Worm (Caenorhabditis elegans): ENCODE results near the gene C47D2.1.

The C47D2.1 gene

ce11 chrX:8219428-8219827 is 4.6 kb downstream of the C47D2.1 start, which contains the start of gene K02A6.1:
Gene K02A6.1, plus strand, starts transcription at chrX:8219728.
- TF ChIP-seq ceh-2 (tag; optimal IDR thresholded peaks at IDR 0.05) = no peak
- no peak for TF ChIP-seq eyg-1 (tag; optimal IDR thresholded peaks at IDR 0.05)
- TF ChIP-seq unc-3 (GFP tag; conservative IDR thresholded peaks at IDR 0.05) = no peak
- TF ChIP-seq unc-3 (tag; optimal IDR thresholded peaks at IDR 0.05) = no peak
- no peak for TF ChIP-seq hlh-6 (tag; optimal IDR thresholded peaks at IDR 0.05)
- no peak for TF ChIP-seq npax-4 (tag; optimal IDR thresholded peaks at IDR 0.05)
- no peak for TF ChIP-seq pros-1 (tag; optimal IDR thresholded peaks at IDR 0.05)
- no peak for TF ChIP-seq C38D4.7 (GFP tag; optimal IDR thresholded peaks at IDR 0.05)
- no peak for TF ChIP-seq T23F11.4 (GFP tag; optimal IDR thresholded peaks at IDR 0.05)
- TF ChIP-seq madf-2 (tag; optimal IDR thresholded peaks at IDR 0.05) = no peak
- no peak for TF ChIP-seq che-1 (tag; optimal IDR thresholded peaks at IDR 0.05)
- no peak for TF ChIP-seq mec-3 (tag; optimal IDR thresholded peaks at IDR 0.05; ENCODE audit: borderline replicate concordance)

ce11 chrX:8224916-8225315 is 10.1 kb downstream of the C47D2.1 start, which contains the start of gene K02A6.2:
Gene K02A6.2, minus strand, starts transcription at chrX:8225016.
- TF ChIP-seq fax-1 (tag; optimal IDR thresholded peaks at IDR 0.05) = no peak

- TF ChIP-seq K02D7.2 (tag; optimal IDR thresholded peaks at IDR 0.05) (no peak), dmd-4 (tag; optimal IDR thresholded peaks at IDR 0.05; ENCODE audit: borderline replicate concordance) (no peak), F13H6.1 (tag; optimal IDR thresholded peaks at IDR 0.05) (no peak), rnt-1 (tag; optimal IDR thresholded peaks at IDR 0.05) (no peak), pros-1 (tag; optimal IDR thresholded peaks at IDR 0.05) (no peak), unc-86 (tag; optimal IDR thresholded peaks at IDR 0.05) (no peak), eyg-1 (tag; optimal IDR thresholded peaks at IDR 0.05) (no peak), fkh-6 (tag; optimal IDR thresholded peaks at IDR 0.05) (no peak), ceh-31 (tag; optimal IDR thresholded peaks at IDR 0.05) (no peak), sdc-2 (tag; optimal IDR thresholded peaks at IDR 0.05) (no peak), ahr-1 (tag; optimal IDR thresholded peaks at IDR 0.05) (no peak)
These were observed 14.4 kb downstream of the C47D2.1 start for ce11 chrX:8229221-8229620.

ce11 chrX:8230579-8230978 is 15.7 kb downstream of the C47D2.1 start:
- TF ChIP-seq ceh-9 (tag; optimal IDR thresholded peaks at IDR 0.05) (no peak), nhr-232 (tag; optimal IDR thresholded peaks at IDR 0.05) (no peak), ceh-19 (GFP tag; optimal IDR thresholded peaks at IDR 0.05) (no peak), ceh-6 (GFP tag; optimal IDR thresholded peaks at IDR 0.05) (no peak)

ce11 chrX:8231858-8232257 is 17.0 kb downstream of the C47D2.1 start, which contains the start of gene K02A6.3:
Gene K02A6.3, minus strand, starts transcription at chrX:8231931.
- peak; percentile 33 for TF ChIP-seq syd-9 (tag; optimal IDR thresholded peaks at IDR 0.05)
- peak; percentile 9 for TF ChIP-seq sdc-2 (tag; optimal IDR thresholded peaks at IDR 0.05)
- TF ChIP-seq ref-2 (tag; optimal IDR thresholded peaks at IDR 0.05) = no peak
- peak; percentile 86 for TF ChIP-seq ceh-18 (tag; optimal IDR thresholded peaks at IDR 0.05)
- peak; percentile 94 for TF ChIP-seq hlh-30 (tag; optimal IDR thresholded peaks at IDR 0.05; ENCODE audit: insufficient read depth)
- peak; percentile 69 for TF ChIP-seq rnt-1 (tag; optimal IDR thresholded peaks at IDR 0.05)
- TF ChIP-seq fkh-10 (GFP tag; optimal IDR thresholded peaks at IDR 0.05) = no peak
- TF ChIP-seq unc-55 (GFP tag; optimal IDR thresholded peaks at IDR 0.05) = peak; percentile 72
- peak; percentile 9 for TF ChIP-seq hlh-8 (tag; optimal IDR thresholded peaks at IDR 0.05)
- TF ChIP-seq pat-9 (tag; optimal IDR thresholded peaks at IDR 0.05) = no peak
- peak; percentile 28 for TF ChIP-seq elt-2 (tag; optimal IDR thresholded peaks at IDR 0.05)
- peak; percentile 10 for TF ChIP-seq ceh-30 (tag; optimal IDR thresholded peaks at IDR 0.05)
- peak; percentile 60 for TF ChIP-seq unc-42 (tag; optimal IDR thresholded peaks at IDR 0.05)
- peak; percentile 48 for TF ChIP-seq ets-4 (tag; optimal IDR thresholded peaks at IDR 0.05)
- no peak for TF ChIP-seq C38D4.7 (GFP tag; optimal IDR thresholded peaks at IDR 0.05)
- TF ChIP-seq nhr-232 (tag; optimal IDR thresholded peaks at IDR 0.05) = no peak
- TF ChIP-seq ceh-48 (tag; optimal IDR thresholded peaks at IDR 0.05) = peak; percentile 82
- TF ChIP-seq ceh-14 (tag; optimal IDR thresholded peaks at IDR 0.05) = no peak
- no peak for TF ChIP-seq nhr-11 (tag; optimal IDR thresholded peaks at IDR 0.05)
- TF ChIP-seq mec-3 (tag; optimal IDR thresholded peaks at IDR 0.05; ENCODE audit: borderline replicate concordance) = no peak
- no peak for TF ChIP-seq madf-2 (tag; optimal IDR thresholded peaks at IDR 0.05)
- TF ChIP-seq ztf-16 (tag; optimal IDR thresholded peaks at IDR 0.05) = no peak
- peak; percentile 50 for TF ChIP-seq dve-1 (tag; optimal IDR thresholded peaks at IDR 0.05)
- TF ChIP-seq tbx-2 (tag; optimal IDR thresholded peaks at IDR 0.05) = peak; percentile 49
- no peak for TF ChIP-seq ceh-22 (tag; optimal IDR thresholded peaks at IDR 0.05)
- TF ChIP-seq nfya-1 (tag; optimal IDR thresholded peaks at IDR 0.05) = peak; percentile 65
- no peak for TF ChIP-seq eyg-1 (tag; optimal IDR thresholded peaks at IDR 0.05)
